Worm (Caenorhabditis elegans) whole organism, L4 larva: ENCODE data around the gene C47G2.4.

Source experiments
- D1046.2 ChIP-seq: fragments of 200-800 bp; sonication (Bioruptor generic); IDR thresholded peaks from 2 replicates; pipeline ENCODE4 v1.3.6; 2022; ENCODE audit warnings: missing genetic modification characterization, missing compliant biosample characterization
- R02D3.7 ChIP-seq: fragments of 150-350 bp; sonication (generic microtip); optimal IDR thresholded peaks from 3 replicates; lab custom pipeline; 2014; ENCODE audit warnings: missing biosample characterization, missing genetic modification characterization
- T20F7.1 ChIP-seq: fragments of 200-800 bp; sonication (Bioruptor generic); optimal IDR thresholded peaks from 2 replicates; lab custom pipeline; 2018; ENCODE audit warnings: mild to moderate bottlenecking, missing genetic modification characterization, missing compliant biosample characterization
- ZK337.2 ChIP-seq: fragments of 200-800 bp; sonication (Bioruptor generic); IDR thresholded peaks from 2 replicates; pipeline ENCODE4 v1.3.6; 2022; ENCODE audit warnings: missing genetic modification reagents, missing genetic modification characterization, missing compliant biosample characterization
- ZK546.5 ChIP-seq, 2 experiments: sonication (generic microtip); optimal IDR thresholded peaks; 2 replicates each; lab custom pipeline; 2017; ENCODE audit warnings: missing biosample characterization in 2 of 2, missing genetic modification characterization in 2 of 2
- aha-1 ChIP-seq: fragments of 150-350 bp; peaks from one replicate; lab custom pipeline; 2014; ENCODE audit warnings: missing biosample characterization, missing genetic modification characterization
- arid-1 ChIP-seq: fragments of 200-800 bp; sonication (Bioruptor generic); conservative IDR thresholded peaks from 2 replicates; pipeline ENCODE4 v1.3.6; 2022; ENCODE audit warnings: missing genetic modification reagents, missing genetic modification characterization, missing compliant biosample characterization
- ceh-20 ChIP-seq: fragments of 200-800 bp; sonication (Bioruptor generic); IDR thresholded peaks from 2 replicates; pipeline ENCODE4 v1.3.6; 2022; ENCODE audit warnings: missing genetic modification reagents, missing genetic modification characterization, missing compliant biosample characterization
- ceh-28 ChIP-seq: fragments of 150-350 bp; optimal IDR thresholded peaks from 2 replicates; lab custom pipeline; 2014; ENCODE audit warnings: missing biosample characterization, missing genetic modification reagents, missing genetic modification characterization
- ceh-82 ChIP-seq: sonication (generic microtip); optimal IDR thresholded peaks from 2 replicates; lab custom pipeline; 2017; ENCODE audit warnings: missing biosample characterization, missing genetic modification characterization
- ces-1 ChIP-seq: fragments of 150-350 bp; sonication (generic microtip); optimal IDR thresholded peaks from 4 replicates; lab custom pipeline; 2014; ENCODE audit warnings: missing biosample characterization, missing genetic modification reagents, missing genetic modification characterization
- ctbp-1 ChIP-seq: fragments of 200-800 bp; sonication (Bioruptor generic); IDR thresholded peaks from 2 replicates; pipeline ENCODE4 v1.3.6; 2022; ENCODE audit warnings: missing genetic modification reagents, missing genetic modification characterization, missing compliant biosample characterization
- daf-12 ChIP-seq: fragments of 150-350 bp; optimal IDR thresholded peaks from 2 replicates; lab custom pipeline; 2014; ENCODE audit warnings: missing biosample characterization, missing genetic modification reagents, missing genetic modification characterization
- daf-16 ChIP-seq, 3 experiments: sonication (generic microtip); optimal IDR thresholded peaks; 2 replicates each; lab custom pipeline; 2016 to 2017; ENCODE audit warnings: missing genetic modification characterization in 3 of 3, missing genetic modification reagents in 3 of 3, mild to moderate bottlenecking in 2 of 3, missing compliant biosample characterization in 2 of 3, missing biosample characterization in 1 of 3, moderate library complexity in 1 of 3
- daf-8 ChIP-seq: fragments of 200-800 bp; sonication (Bioruptor generic); IDR thresholded peaks from 2 replicates; pipeline ENCODE4 v1.3.6; 2022; ENCODE audit warnings: missing genetic modification characterization, missing compliant biosample characterization
- dpl-1 ChIP-seq: fragments of 150-350 bp; optimal IDR thresholded peaks from 2 replicates; lab custom pipeline; 2014; ENCODE audit warnings: missing biosample characterization, missing genetic modification reagents, missing genetic modification characterization
- duxl-1 ChIP-seq: sonication (generic microtip); optimal IDR thresholded peaks from 2 replicates; lab custom pipeline; 2016; ENCODE audit warnings: mild to moderate bottlenecking, missing genetic modification characterization, moderate library complexity, missing compliant biosample characterization; ENCODE audit not compliant: poor library complexity
- fos-1 ChIP-seq: fragments of 150-350 bp; optimal IDR thresholded peaks from 2 replicates; lab custom pipeline; 2014; ENCODE audit warnings: missing biosample characterization, missing genetic modification characterization
- hif-1 ChIP-seq, 2 experiments: sonication (generic microtip); optimal IDR thresholded peaks; 2 replicates each; lab custom pipeline; 2016 to 2017; ENCODE audit warnings: missing compliant biosample characterization in 2 of 2, missing genetic modification characterization in 2 of 2, missing genetic modification reagents in 2 of 2, missing genotype in 2 of 2, mild to moderate bottlenecking in 1 of 2
- hlh-11 ChIP-seq: fragments of 200-800 bp; sonication (Bioruptor generic); optimal IDR thresholded peaks from 2 replicates; lab custom pipeline; 2018; ENCODE audit warnings: mild to moderate bottlenecking, missing genetic modification characterization, missing compliant biosample characterization
- hmg-1.1 ChIP-seq: fragments of 200-800 bp; sonication (Bioruptor generic); IDR thresholded peaks from 2 replicates; pipeline ENCODE4 v1.3.6; 2022; ENCODE audit warnings: missing genetic modification reagents, missing genetic modification characterization, missing compliant biosample characterization
- jun-1 ChIP-seq: fragments of 150-350 bp; optimal IDR thresholded peaks from 2 replicates; lab custom pipeline; 2014; ENCODE audit warnings: missing biosample characterization, missing genetic modification reagents, missing genetic modification characterization
- lim-7 ChIP-seq: fragments of 200-800 bp; sonication (Bioruptor generic); IDR thresholded peaks from 2 replicates; pipeline ENCODE4 v1.3.6; 2022; ENCODE audit warnings: missing genetic modification characterization, missing compliant biosample characterization
- lin-39 ChIP-seq: fragments of 150-350 bp; optimal IDR thresholded peaks from 2 replicates; lab custom pipeline; 2014; ENCODE audit warnings: missing biosample characterization, missing genetic modification reagents, missing genetic modification characterization
- lir-3 ChIP-seq: sonication (generic microtip); optimal IDR thresholded peaks from 2 replicates; lab custom pipeline; 2016; ENCODE audit warnings: mild to moderate bottlenecking, missing genetic modification characterization, missing compliant biosample characterization
- madf-5 ChIP-seq, 2 experiments: fragments of 200-800 bp; sonication (Bioruptor generic); IDR thresholded peaks; 2 replicates each; pipeline ENCODE4 v1.3.6; 2022; ENCODE audit warnings: missing compliant biosample characterization in 2 of 2, missing genetic modification characterization in 2 of 2
- mdl-1 ChIP-seq, 2 experiments: fragments of 150-350 bp in 1 of 2; sonication (generic microtip) in 1 of 2; optimal IDR thresholded peaks; 2 replicates each; lab custom pipeline; 2014 to 2017; ENCODE audit warnings: missing biosample characterization in 2 of 2, missing genetic modification characterization in 2 of 2
- mep-1 ChIP-seq: fragments of 150-350 bp; sonication (generic microtip); optimal IDR thresholded peaks from 3 replicates; lab custom pipeline; 2014; ENCODE audit warnings: missing biosample characterization, missing genetic modification characterization
- nhr-111 ChIP-seq: fragments of 200-800 bp; sonication (Bioruptor generic); optimal IDR thresholded peaks from 2 replicates; lab custom pipeline; 2018; ENCODE audit warnings: mild to moderate bottlenecking, missing genetic modification characterization, missing compliant biosample characterization
- nhr-237 ChIP-seq: sonication (generic microtip); optimal IDR thresholded peaks from 2 replicates; lab custom pipeline; 2017; ENCODE audit warnings: missing biosample characterization, missing genetic modification characterization
- nhr-28 ChIP-seq: fragments of 150-350 bp; optimal IDR thresholded peaks from 2 replicates; lab custom pipeline; 2014; ENCODE audit warnings: missing biosample characterization, missing genetic modification characterization
- nhr-6 ChIP-seq: fragments of 150-350 bp; optimal IDR thresholded peaks from 2 replicates; lab custom pipeline; 2014; ENCODE audit warnings: missing biosample characterization, missing genetic modification characterization
- nhr-76 ChIP-seq: fragments of 150-350 bp; optimal IDR thresholded peaks from 2 replicates; lab custom pipeline; 2014; ENCODE audit warnings: missing biosample characterization, missing genetic modification characterization
- set-16 ChIP-seq: fragments of 200-800 bp; sonication (Bioruptor generic); IDR thresholded peaks from 2 replicates; pipeline ENCODE4 v1.3.6; 2022; ENCODE audit warnings: missing genetic modification reagents, missing genetic modification characterization, missing compliant biosample characterization
- skn-1 ChIP-seq: fragments of 150-350 bp; optimal IDR thresholded peaks from 2 replicates; lab custom pipeline; 2014; ENCODE audit warnings: missing biosample characterization, missing genetic modification characterization
- snpc-4 ChIP-seq: fragments of 150-350 bp; optimal IDR thresholded peaks from 2 replicates; lab custom pipeline; 2014; ENCODE audit warnings: missing biosample characterization, missing genetic modification characterization
- spr-1 ChIP-seq: sonication (generic microtip); optimal IDR thresholded peaks from 2 replicates; lab custom pipeline; 2016; ENCODE audit warnings: mild to moderate bottlenecking, missing genetic modification characterization, missing compliant biosample characterization
- unc-62 ChIP-seq, 3 experiments: fragments of 150-350 bp in 1 of 3; sonication (generic microtip); optimal IDR thresholded peaks in 2 of 3; peaks in 1 of 3; 1 replicate in 1 of 3; 2 replicates in 2 of 3; lab custom pipeline; 2014 to 2017; ENCODE audit warnings: missing biosample characterization in 3 of 3, missing genetic modification characterization in 3 of 3, missing genetic modification reagents in 3 of 3, missing genotype in 1 of 3
- zip-11 ChIP-seq: fragments of 200-800 bp; sonication (Bioruptor generic); IDR thresholded peaks from 2 replicates; pipeline ENCODE4 v1.3.6; 2022; ENCODE audit warnings: missing genetic modification characterization, missing compliant biosample characterization
- ztf-11 ChIP-seq: fragments of 150-350 bp; optimal IDR thresholded peaks from 2 replicates; lab custom pipeline; 2014; ENCODE audit warnings: missing biosample characterization, missing genetic modification characterization

The C47G2.4 gene

DNA sequence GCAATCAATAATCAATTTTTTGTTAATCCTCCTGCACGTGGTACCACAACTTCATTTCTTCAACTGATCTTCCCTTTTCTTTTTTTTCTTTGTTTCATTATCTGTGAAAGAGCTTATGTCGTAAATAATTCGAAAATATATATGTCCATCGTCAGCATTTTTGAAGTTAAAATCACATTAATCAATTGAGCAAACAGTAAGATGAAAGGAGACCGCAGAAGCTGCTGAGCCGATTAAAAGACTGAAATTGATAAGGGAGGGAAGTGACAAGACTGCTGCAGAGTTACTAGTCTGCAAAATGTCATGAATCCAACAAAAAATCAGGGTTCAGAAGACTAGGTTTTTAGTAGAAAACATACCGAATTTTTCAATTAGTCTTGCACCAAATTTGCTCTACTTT lies 9.6 kb downstream of the C47G2.4 start (continued):
- no peak for TF ChIP-seq lin-39 (tag; lab: Kevin White, UChicago)
- TF ChIP-seq skn-1 = no peak
- peak; percentile 6 for TF ChIP-seq nhr-28 (tag; lab: Kevin White, UChicago)
- TF ChIP-seq hmg-1.1 = no peak

DNA sequence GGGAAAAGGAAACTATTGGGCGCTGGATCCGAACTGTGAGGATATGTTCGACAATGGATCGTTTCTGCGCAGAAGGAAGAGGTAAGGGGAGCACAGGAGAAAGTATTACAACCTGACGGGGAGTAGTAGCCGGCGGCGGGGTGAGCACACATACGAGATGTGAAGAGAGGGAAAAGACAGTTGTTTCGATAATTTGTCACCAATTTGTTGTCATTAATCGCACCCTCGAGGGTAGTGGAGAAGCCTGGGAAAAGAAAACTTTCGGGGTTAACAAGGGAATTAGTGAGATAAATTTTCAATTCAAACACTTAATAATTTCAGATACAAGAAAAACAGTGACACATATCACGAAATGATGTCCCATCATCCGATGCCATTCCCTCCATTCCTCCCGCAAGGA lies 10.4 kb downstream of the C47G2.4 start:
- TF ChIP-seq nhr-6 (tag; lab: Kevin White, UChicago) = no peak
- no peak for TF ChIP-seq ceh-20 (GFP tag; lab: Robert Waterston, UW)

DNA sequence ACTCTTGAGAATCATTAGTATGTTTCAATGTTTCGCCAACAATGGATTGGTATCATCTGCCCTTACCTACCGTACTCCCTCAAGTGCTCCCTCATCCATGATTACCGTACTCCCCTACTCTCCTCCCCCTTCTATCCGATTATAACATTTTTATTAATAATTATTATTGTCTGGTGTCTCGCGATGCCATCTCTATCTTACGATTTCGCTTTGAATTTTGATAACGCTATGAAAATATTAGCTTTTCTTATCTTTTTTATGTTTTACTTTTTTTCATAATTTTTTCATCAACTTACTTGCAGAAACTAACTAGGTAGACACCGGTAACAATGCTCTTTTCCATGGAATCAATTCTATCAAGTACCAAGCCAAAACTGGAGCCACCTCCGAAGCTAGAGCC lies 11.7 kb downstream of the C47G2.4 start, which contains the start of gene unc-130:
TSS of gene unc-130 (plus strand) at position 301 of the 400 bp plus-strand sequence.
- TF ChIP-seq duxl-1 (tag; lab: Kevin White, UChicago) (no peak), hif-1 (tag; optimal IDR thresholded peaks at IDR 0.05; lab: Kevin White, UChicago) (no peak)
- TF ChIP-seq, all 104 proteins: peak for 0

DNA sequence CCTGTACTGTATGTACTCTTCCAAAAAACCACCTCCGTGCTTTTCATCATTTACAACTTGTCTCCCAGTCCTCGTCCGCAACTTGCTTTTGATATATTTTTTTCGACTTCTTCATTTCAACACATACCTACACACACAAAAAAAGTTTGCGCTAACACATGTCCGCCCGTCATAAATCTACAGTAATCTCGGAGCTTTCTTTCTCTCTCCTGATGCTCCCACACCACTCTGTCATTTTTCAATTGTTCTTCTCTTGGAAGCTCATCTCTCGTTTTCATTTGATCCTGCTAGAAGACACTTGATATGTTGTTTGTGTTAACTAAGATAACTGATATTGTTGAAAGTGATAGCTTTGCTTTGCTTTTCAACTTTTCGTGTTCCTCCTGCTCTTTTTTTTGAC lies 12.2 kb downstream of the C47G2.4 start:
- no peak for TF ChIP-seq ceh-28
- TF ChIP-seq daf-16 (GFP tag; optimal IDR thresholded peaks at IDR 0.05; lab: Kevin White, UChicago) = no peak
- no peak for TF ChIP-seq daf-16 (tag; optimal IDR thresholded peaks at IDR 0.05; lab: Kevin White, UChicago)
- TF ChIP-seq aha-1 (tag; lab: Kevin White, UChicago) = no peak
- TF ChIP-seq lim-7 (GFP tag; lab: Robert Waterston, UW) = no peak
- TF ChIP-seq T20F7.1 (GFP tag; lab: Kevin White, UChicago) = no peak
- no peak for TF ChIP-seq zip-11 (GFP tag; lab: Robert Waterston, UW)
- TF ChIP-seq ZK546.5 (tag; optimal IDR thresholded peaks at IDR 0.05; lab: Kevin White, UChicago) = no peak
- TF ChIP-seq snpc-4 (tag; lab: Kevin White, UChicago) = no peak
- no peak for TF ChIP-seq ZK337.2 (GFP tag; lab: Robert Waterston, UW)
- no peak for TF ChIP-seq mep-1
- TF ChIP-seq ctbp-1 = no peak
- no peak for TF ChIP-seq hlh-11 (tag; lab: Kevin White, UChicago)
- TF ChIP-seq ceh-82 (tag; lab: Kevin White, UChicago) = no peak
- TF ChIP-seq daf-12 (tag; lab: Kevin White, UChicago) = no peak
- TF ChIP-seq dpl-1 = no peak
- no peak for TF ChIP-seq spr-1 (tag; lab: Kevin White, UChicago)

DNA sequence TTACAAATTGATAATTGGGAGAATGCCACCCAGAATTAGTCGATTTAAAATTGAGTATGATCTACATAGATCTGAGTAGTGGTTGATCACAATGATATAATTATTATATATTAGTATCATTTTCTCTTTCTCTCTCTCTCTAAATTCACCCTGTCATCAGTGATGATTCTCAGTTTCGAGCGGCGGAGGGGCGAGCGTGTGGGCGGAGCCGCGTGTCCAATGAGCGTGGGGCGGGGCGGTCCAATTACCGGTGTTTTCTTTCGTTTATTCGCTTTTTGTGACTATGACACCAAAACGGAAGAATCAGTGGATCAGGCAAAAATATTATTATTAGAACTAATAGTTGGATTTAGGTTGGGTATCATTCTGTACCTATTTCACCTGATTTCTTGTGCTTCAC lies 13.4 kb downstream of the C47G2.4 start:
- TF ChIP-seq set-16 (0 out of 2 replicates have a peak, but pooled peaks have one; percentile 11), snpc-4 (tag; lab: Kevin White, UChicago) (no peak), ztf-11 (tag; lab: Kevin White, UChicago) (no peak)
- TF ChIP-seq, all 104 proteins: peak for 1

DNA sequence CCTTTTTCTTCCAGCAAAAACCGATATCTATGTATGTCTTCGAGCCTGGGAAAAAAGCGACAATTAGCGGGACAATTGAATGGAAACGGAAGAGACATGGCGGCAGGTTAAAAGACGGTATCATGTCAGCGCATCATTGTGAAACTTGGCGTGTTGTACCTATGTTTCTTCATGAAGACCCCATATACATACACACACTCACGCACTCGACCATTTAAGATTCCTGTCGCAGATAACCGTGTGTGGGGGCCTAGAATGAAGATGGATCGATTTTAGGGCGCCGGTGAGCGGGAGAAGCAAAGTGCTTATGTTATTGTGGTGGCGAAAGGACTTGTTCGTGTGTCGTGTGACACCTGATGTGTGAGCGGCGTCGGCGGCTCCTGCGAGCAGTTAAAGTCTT lies 16.5 kb downstream of the C47G2.4 start:
- TF ChIP-seq ztf-11 (tag; lab: Kevin White, UChicago) (no peak), unc-62 (GFP tag; optimal IDR thresholded peaks at IDR 0.05 in 1 of 2; lab: Kevin White, UChicago) (peak in 1 of 2 experiments; percentile 1), unc-62 (tag; optimal IDR thresholded peaks at IDR 0.05; lab: Kevin White, UChicago) (no peak)
- TF ChIP-seq, all 104 proteins: peak for 1

DNA sequence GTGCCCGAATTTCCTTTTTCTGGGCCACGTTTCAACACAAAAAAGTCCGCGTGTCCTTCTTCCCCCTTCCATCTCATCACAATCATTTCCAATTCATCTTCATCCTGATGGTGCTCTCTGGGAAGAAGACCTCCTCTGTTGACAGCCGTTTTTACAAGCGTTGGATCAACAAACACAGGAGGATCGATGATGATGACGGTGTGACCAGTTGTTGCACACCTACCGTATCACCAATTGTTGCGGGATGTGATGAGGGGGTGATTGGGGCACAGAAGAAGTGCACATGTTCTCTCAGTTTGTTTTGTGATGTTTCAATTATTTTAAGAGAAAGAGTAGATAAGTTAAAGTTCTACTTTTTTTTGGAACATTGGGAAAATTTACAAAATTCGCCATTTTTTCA lies 17.9 kb downstream of the C47G2.4 start:
- TF ChIP-seq nhr-111 (GFP tag; lab: Kevin White, UChicago) (no peak), jun-1 (tag; lab: Kevin White, UChicago) (no peak), daf-8 (GFP tag; lab: Robert Waterston, UW) (no peak), nhr-76 (tag; lab: Kevin White, UChicago) (no peak), D1046.2 (GFP tag; lab: Robert Waterston, UW) (no peak), nhr-6 (tag; lab: Kevin White, UChicago) (no peak), lir-3 (tag; lab: Kevin White, UChicago) (no peak), R02D3.7 (tag; lab: Kevin White, UChicago) (no peak), fos-1 (tag; lab: Kevin White, UChicago) (no peak), ces-1 (GFP tag; lab: Kevin White, UChicago) (no peak), skn-1 (no peak), daf-12 (tag; lab: Kevin White, UChicago) (no peak), mdl-1 (tag; optimal IDR thresholded peaks at IDR 0.05; lab: Kevin White, UChicago) (no peak), nhr-237 (tag; lab: Kevin White, UChicago) (no peak), arid-1 (GFP tag; lab: Robert Waterston, UW) (no peak), madf-5 (GFP tag; IDR thresholded peaks at IDR 0.05; lab: Robert Waterston, UW) (no peak)
